Fruit fly (Drosophila melanogaster): ENCODE data around the gene CG3106.

CG3106 gene

DNA sequence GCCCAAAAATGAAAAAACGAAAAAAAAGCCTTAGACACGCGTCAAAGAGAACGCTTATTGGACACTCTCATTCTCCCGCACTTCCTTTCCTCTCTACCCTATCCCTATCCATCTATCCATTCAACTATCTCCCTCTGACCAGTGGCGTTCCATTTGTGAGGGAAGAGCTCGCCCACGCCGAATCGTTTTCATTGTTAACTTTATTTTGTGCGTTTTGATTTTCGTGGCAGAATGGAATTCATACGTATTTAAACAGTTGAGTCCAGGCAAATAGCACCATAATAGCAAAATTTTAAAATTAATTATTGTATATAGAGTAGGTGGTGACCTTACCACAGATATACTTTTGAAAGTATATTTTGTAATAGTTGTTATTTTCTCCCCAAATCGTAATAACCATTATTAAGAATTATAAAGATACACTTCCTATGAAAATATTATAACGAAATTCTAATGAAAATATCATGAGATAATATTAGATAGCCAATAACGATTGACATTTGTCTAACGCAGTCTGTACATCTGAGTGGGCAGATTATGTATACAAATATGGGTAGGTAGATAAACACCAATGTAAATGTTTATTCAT, 21.4 kb downstream of the CG3106 start (continued):
- TF ChIP-seq tio (GFP tag; optimal IDR thresholded peaks at IDR 0.05): peak; percentile 43
- no peak for TF ChIP-seq Gsc (GFP tag; IDR thresholded peaks at IDR 0.05)
- TF ChIP-seq Blimp-1 (GFP tag; optimal IDR thresholded peaks at IDR 0.05): no peak
- no peak for TF ChIP-seq danr (GFP tag; IDR thresholded peaks at IDR 0.05)
- no peak for TF ChIP-seq BEAF-32 (GFP tag; optimal IDR thresholded peaks at IDR 0.05)
- peak; percentile 37; the same call in 1 of the 2 replicates for TF ChIP-seq chm (GFP tag; IDR thresholded peaks at IDR 0.05)
- TF ChIP-seq Jarid2 (GFP tag; optimal IDR thresholded peaks at IDR 0.05): peak; percentile 52
- TF ChIP-seq kah (GFP tag; optimal IDR thresholded peaks at IDR 0.05): no peak
- TF ChIP-seq dysf (GFP tag; IDR thresholded peaks at IDR 0.05): peak; percentile 80; the same call in 2 of the 3 replicates
- TF ChIP-seq CG12659 (GFP tag; optimal IDR thresholded peaks at IDR 0.05): peak; percentile 83
- no peak for TF ChIP-seq CG8290 (GFP tag; optimal IDR thresholded peaks at IDR 0.05)
- peak in 1 of 2 experiments; percentile 31 for TF ChIP-seq CG8290 (tag; optimal IDR thresholded peaks at IDR 0.05)
- TF ChIP-seq Hr3 (GFP tag; optimal IDR thresholded peaks at IDR 0.05): peak; percentile 45
- no peak for TF ChIP-seq emc (GFP tag; optimal IDR thresholded peaks at IDR 0.05)
- TF ChIP-seq CG10543 (GFP tag; optimal IDR thresholded peaks at IDR 0.05): peak; percentile 25
- no peak for TF ChIP-seq CG15073 (GFP tag; optimal IDR thresholded peaks at IDR 0.05)
- TF ChIP-seq al (GFP tag; IDR thresholded peaks at IDR 0.05): peak; percentile 77
- no peak for TF ChIP-seq ara (GFP tag; IDR thresholded peaks at IDR 0.05)
- peak; percentile 69 for TF ChIP-seq CG3847 (GFP tag; IDR thresholded peaks at IDR 0.05)
- no peak for TF ChIP-seq CG3838 (GFP tag; optimal IDR thresholded peaks at IDR 0.05)
- TF ChIP-seq prd (optimal IDR thresholded peaks at IDR 0.05): no peak
- TF ChIP-seq prd (GFP tag; IDR thresholded peaks at IDR 0.05): peak; percentile 52; the same call in 2 of the 3 replicates
- no peak for TF ChIP-seq Stat92E (GFP tag; optimal IDR thresholded peaks at IDR 0.05)
- TF ChIP-seq cato (GFP tag; optimal IDR thresholded peaks at IDR 0.05; ENCODE audit: borderline replicate concordance): no peak
- no peak for TF ChIP-seq CG16863 (GFP tag; optimal IDR thresholded peaks at IDR 0.05)
- peak; percentile 20 for TF ChIP-seq CG18476 (GFP tag; optimal IDR thresholded peaks at IDR 0.05)
- TF ChIP-seq caup (GFP tag; optimal IDR thresholded peaks at IDR 0.05; ENCODE audit: severe bottlenecking): peak; percentile 71
- no peak for TF ChIP-seq ems (GFP tag; optimal IDR thresholded peaks at IDR 0.05)
- peak; percentile 9; the same call in 1 of the 3 replicates for TF ChIP-seq ken (GFP tag; IDR thresholded peaks at IDR 0.05)
- no peak for TF ChIP-seq dm (GFP tag; optimal IDR thresholded peaks at IDR 0.05)
- TF ChIP-seq Doc2 (GFP tag; IDR thresholded peaks at IDR 0.05): no peak
- peak; percentile 73 for TF ChIP-seq NfI (GFP tag; optimal IDR thresholded peaks at IDR 0.05)
- no peak for TF ChIP-seq CG10321 (GFP tag; IDR thresholded peaks at IDR 0.05)
- peak; percentile 62 for TF ChIP-seq phol (tag; optimal IDR thresholded peaks at IDR 0.05)
- 0 out of 3 replicates have a peak, but pooled peaks have one; percentile 32 for TF ChIP-seq CG7357 (GFP tag; IDR thresholded peaks at IDR 0.05)
- no peak for TF ChIP-seq Hr39 (optimal IDR thresholded peaks at IDR 0.05)
- TF ChIP-seq disco-r (GFP tag; optimal IDR thresholded peaks at IDR 0.05): no peak
- TF ChIP-seq slou (GFP tag; optimal IDR thresholded peaks at IDR 0.05): peak; percentile 4
- peak; percentile 66 for TF ChIP-seq odd (GFP tag; optimal IDR thresholded peaks at IDR 0.05)
- TF ChIP-seq CG14014 (GFP tag; IDR thresholded peaks at IDR 0.05): peak; percentile 68
- TF ChIP-seq CG7745 (tag; optimal IDR thresholded peaks at IDR 0.05): no peak
- peak; percentile 66; the same call in 1 of the 2 replicates for TF ChIP-seq E2f1 (GFP tag; IDR thresholded peaks at IDR 0.05)
- peak; percentile 85 for TF ChIP-seq Atf6 (GFP tag; IDR thresholded peaks at IDR 0.05)
- peak; percentile 29; the same call in 1 of the 2 replicates for TF ChIP-seq CG14667 (GFP tag; IDR thresholded peaks at IDR 0.05)
- peak; percentile 71 for TF ChIP-seq salm (tag; optimal IDR thresholded peaks at IDR 0.05)
- no peak for TF ChIP-seq Deaf1 (tag; optimal IDR thresholded peaks at IDR 0.05)
- no peak for TF ChIP-seq CG6272 (GFP tag; IDR thresholded peaks at IDR 0.05)
- TF ChIP-seq CG12769 (tag; optimal IDR thresholded peaks at IDR 0.05): peak; percentile 88
- TF ChIP-seq vfl (GFP tag; optimal IDR thresholded peaks at IDR 0.05): no peak
- no peak for TF ChIP-seq peb (GFP tag; IDR thresholded peaks at IDR 0.05)
- peak; percentile 76 for TF ChIP-seq vvl (GFP tag; IDR thresholded peaks at IDR 0.05)
